Fruit fly (Drosophila melanogaster): ENCODE data around the gene CG13970.
A peak's percentile ranks its signal among the peaks of the same experiment; 100 is the strongest.

Gene CG13970

dm6 chr2L:20084785-20085555 lies 19.0 kb downstream of the CG13970 start, which contains the start of gene fok (continued):
- TF ChIP-seq Deaf1 (tag; optimal IDR thresholded peaks at IDR 0.05) (peak; percentile 100), Stat92E (GFP tag; optimal IDR thresholded peaks at IDR 0.05) (peak in 1 of 3 experiments; percentile 95), Camta (GFP tag; optimal IDR thresholded peaks at IDR 0.05) (peak; percentile 93), CG14667 (GFP tag; IDR thresholded peaks at IDR 0.05) (peak; percentile 89), tx (GFP tag; optimal IDR thresholded peaks at IDR 0.05) (peak; percentile 88), lov (optimal IDR thresholded peaks at IDR 0.05) (no peak), lov (GFP tag; IDR thresholded peaks at IDR 0.05) (peak; percentile 79; the same call in 2 of the 3 replicates), chm (GFP tag; IDR thresholded peaks at IDR 0.05) (peak; percentile 90), CG15269 (tag; optimal IDR thresholded peaks at IDR 0.05) (peak; percentile 98), CG18476 (GFP tag; optimal IDR thresholded peaks at IDR 0.05) (peak; percentile 96), CG3726 (GFP tag; IDR thresholded peaks at IDR 0.05) (peak; percentile 82), CG6813 (GFP tag; optimal IDR thresholded peaks at IDR 0.05) (peak; percentile 94), Bdp1 (GFP tag; optimal IDR thresholded peaks at IDR 0.05) (peak; percentile 86), MBD-R2 (GFP tag; IDR thresholded peaks at IDR 0.05) (peak; percentile 89), tio (GFP tag; optimal IDR thresholded peaks at IDR 0.05) (peak; percentile 96), CG8359 (GFP tag; optimal IDR thresholded peaks at IDR 0.05; ENCODE audit: borderline replicate concordance) (peak; percentile 90), Sox100B (GFP tag; optimal IDR thresholded peaks at IDR 0.05) (peak; percentile 98), p53 (GFP tag; optimal IDR thresholded peaks at IDR 0.05) (peak; percentile 79), caup (GFP tag; optimal IDR thresholded peaks at IDR 0.05; ENCODE audit: severe bottlenecking) (peak; percentile 97), CG12236 (GFP tag; optimal IDR thresholded peaks at IDR 0.05) (peak; percentile 87), CG16815 (GFP tag; optimal IDR thresholded peaks at IDR 0.05) (peak; percentile 93), ci (GFP tag; IDR thresholded peaks at IDR 0.05) (peak; percentile 96), gro (GFP tag; optimal IDR thresholded peaks at IDR 0.05) (peak; percentile 96), ttk (GFP tag; IDR thresholded peaks at IDR 0.05) (peak; percentile 91), CG9727 (GFP tag; optimal IDR thresholded peaks at IDR 0.05) (peak; percentile 96), B-H1 (GFP tag; IDR thresholded peaks at IDR 0.05) (peak; percentile 92), CG15073 (GFP tag; optimal IDR thresholded peaks at IDR 0.05) (peak; percentile 70), CG12299 (tag; optimal IDR thresholded peaks at IDR 0.05) (peak; percentile 96), lbe (GFP tag; optimal IDR thresholded peaks at IDR 0.05) (peak; percentile 98), cwo (GFP tag; optimal IDR thresholded peaks at IDR 0.05) (peak; percentile 100), CG8478 (optimal IDR thresholded peaks at IDR 0.05) (no peak), nerfin-1 (tag; optimal IDR thresholded peaks at IDR 0.05) (peak; percentile 95), fru (optimal IDR thresholded peaks at IDR 0.05) (no peak), CG9437 (GFP tag; optimal IDR thresholded peaks at IDR 0.05) (peak; percentile 91), sd (tag; optimal IDR thresholded peaks at IDR 0.05) (peak; percentile 99), CG31365 (tag; optimal IDR thresholded peaks at IDR 0.05) (peak; percentile 83), bbx (GFP tag; IDR thresholded peaks at IDR 0.05; ENCODE audit: partially characterized antibody) (peak; percentile 55; the same call in 1 of the 2 replicates), CG2875 (GFP tag; optimal IDR thresholded peaks at IDR 0.05) (peak; percentile 95), CG7556 (GFP tag; optimal IDR thresholded peaks at IDR 0.05) (peak; percentile 98), Chrac-16 (GFP tag; optimal IDR thresholded peaks at IDR 0.05) (peak; percentile 94), CG9817 (tag; optimal IDR thresholded peaks at IDR 0.05) (peak; percentile 95), stwl (tag; optimal IDR thresholded peaks at IDR 0.05) (peak; percentile 24), CG12769 (tag; optimal IDR thresholded peaks at IDR 0.05) (peak; percentile 95), nerfin-2 (GFP tag; IDR thresholded peaks at IDR 0.05; ENCODE audit: partially characterized antibody) (no peak; the same call in 1 of the 2 replicates), mam (GFP tag; optimal IDR thresholded peaks at IDR 0.05) (peak; percentile 95), pho (GFP tag; optimal IDR thresholded peaks at IDR 0.05) (peak; percentile 96), peb (GFP tag; IDR thresholded peaks at IDR 0.05) (peak; percentile 88), Dip3 (GFP tag; optimal IDR thresholded peaks at IDR 0.05) (peak; percentile 92), CG11504 (tag; optimal IDR thresholded peaks at IDR 0.05) (peak; percentile 97)

All from whole organism, embryonic.